Worm (Caenorhabditis elegans): ENCODE measurements around the gene W03A5.2.

ce11 chrIII:5427096-5427495 is 21.3 kb downstream of the W03A5.2 start:
- TF ChIP-seq pax-3 (tag; optimal IDR thresholded peaks at IDR 0.05), result no peak
- no peak for TF ChIP-seq F16B12.6 (tag; optimal IDR thresholded peaks at IDR 0.05)
- no peak for TF ChIP-seq sptf-1 (tag; optimal IDR thresholded peaks at IDR 0.05)
- no peak for TF ChIP-seq dpl-1 (GFP tag; optimal IDR thresholded peaks at IDR 0.05)
- no peak for TF ChIP-seq nhr-11 (tag; optimal IDR thresholded peaks at IDR 0.05)
- TF ChIP-seq zag-1 (tag; optimal IDR thresholded peaks at IDR 0.05), result no peak
- no peak for TF ChIP-seq nhr-28 (tag; optimal IDR thresholded peaks at IDR 0.05)
